Fruit fly (Drosophila melanogaster) whole organism, embryonic: ENCODE measurements around the gene Rtc1.

Experiments used
- Bteb2 ChIP-seq: fragments of 200-800 bp; sonication (Bioruptor generic); optimal IDR thresholded peaks from 2 replicates; lab custom pipeline; 2016; ENCODE audit warnings: missing biosample characterization, missing genetic modification characterization
- CG10147 ChIP-seq: fragments of 200-800 bp; sonication (Bioruptor generic); optimal IDR thresholded peaks from 2 replicates; lab custom pipeline; 2019; ENCODE audit warnings: missing biosample characterization, mild to moderate bottlenecking, missing genetic modification characterization, moderate library complexity
- CG10209 ChIP-seq: fragments of 200-800 bp; sonication (Bioruptor generic); optimal IDR thresholded peaks from 3 replicates; lab custom pipeline; 2017; ENCODE audit warnings: missing biosample characterization, mild to moderate bottlenecking, missing genetic modification characterization, missing genetic modification reagents
- CG12071 ChIP-seq: fragments of 200-800 bp; sonication (Bioruptor generic); optimal IDR thresholded peaks from 3 replicates; lab custom pipeline; 2018; ENCODE audit warnings: missing biosample characterization, mild to moderate bottlenecking, missing genetic modification characterization
- CG12744 ChIP-seq: fragments of 200-800 bp; sonication (Bioruptor generic); optimal IDR thresholded peaks from 2 replicates; lab custom pipeline; 2016; ENCODE audit warnings: missing biosample characterization, missing genetic modification characterization
- CG13424 ChIP-seq: fragments of 200-800 bp; sonication (Bioruptor generic); optimal IDR thresholded peaks from 2 replicates; lab custom pipeline; 2019; ENCODE audit warnings: missing biosample characterization, mild to moderate bottlenecking, missing genetic modification characterization, moderate library complexity
- CG13775 ChIP-seq: fragments of 200-800 bp; sonication (Bioruptor generic); optimal IDR thresholded peaks from 3 replicates; lab custom pipeline; 2017; ENCODE audit warnings: missing biosample characterization, mild to moderate bottlenecking, missing genetic modification characterization
- CG1529 ChIP-seq: fragments of 200-800 bp; sonication (Bioruptor generic); optimal IDR thresholded peaks from 3 replicates; lab custom pipeline; 2018; ENCODE audit warnings: missing biosample characterization, missing genetic modification characterization
- CG15479 ChIP-seq: fragments of 200-800 bp; sonication (Bioruptor generic); optimal IDR thresholded peaks from 3 replicates; lab custom pipeline; 2019; ENCODE audit warnings: missing biosample characterization, mild to moderate bottlenecking, missing genetic modification characterization, moderate library complexity
- CG2120 ChIP-seq: fragments of 200-800 bp; sonication (Bioruptor generic); optimal IDR thresholded peaks from 3 replicates; lab custom pipeline; 2016; ENCODE audit warnings: missing biosample characterization, missing genetic modification characterization
- CG2678 ChIP-seq: fragments of 200-800 bp; sonication (Bioruptor generic); optimal IDR thresholded peaks from 3 replicates; lab custom pipeline; 2019; ENCODE audit warnings: missing biosample characterization, mild to moderate bottlenecking, missing genetic modification characterization, moderate library complexity
- CG4328 ChIP-seq: fragments of 200-800 bp; sonication (Bioruptor generic); optimal IDR thresholded peaks from 3 replicates; lab custom pipeline; 2017; ENCODE audit warnings: missing biosample characterization, missing genetic modification reagents, missing genetic modification characterization
- CG4617 ChIP-seq: fragments of 200-800 bp; sonication (Bioruptor generic); optimal IDR thresholded peaks from 3 replicates; lab custom pipeline; 2016; ENCODE audit warnings: missing biosample characterization, missing genetic modification characterization, borderline replicate concordance
- Chrac-16 ChIP-seq: fragments of 200-800 bp; sonication (Bioruptor generic); optimal IDR thresholded peaks from 3 replicates; lab custom pipeline; 2016; ENCODE audit warnings: missing biosample characterization, missing genetic modification characterization
- CrebB ChIP-seq: fragments of 200-800 bp; sonication (Bioruptor generic); optimal IDR thresholded peaks from 3 replicates; lab custom pipeline; 2018; ENCODE audit warnings: missing biosample characterization, mild to moderate bottlenecking, missing genetic modification characterization
- Ets97D ChIP-seq: fragments of 200-800 bp; sonication (Bioruptor generic); optimal IDR thresholded peaks from 3 replicates; lab custom pipeline; 2016; ENCODE audit warnings: missing biosample characterization, missing genetic modification characterization
- Gug ChIP-seq: fragments of 200-800 bp; sonication (Bioruptor generic); IDR thresholded peaks from 4 replicates; pipeline ENCODE4 v1.3.6; 2022; ENCODE audit warnings: missing biosample characterization, missing genetic modification characterization
- H2.0 ChIP-seq: fragments of 200-800 bp; sonication (Bioruptor generic); IDR thresholded peaks from 2 replicates; pipeline ENCODE4 v1.3.6; 2022; ENCODE audit warnings: missing biosample characterization, missing genetic modification characterization
- Lhr ChIP-seq: fragments of 200-800 bp; sonication (Bioruptor generic); optimal IDR thresholded peaks from 3 replicates; lab custom pipeline; 2017; ENCODE audit warnings: mild to moderate bottlenecking, missing biosample characterization, missing genetic modification reagents, missing genetic modification characterization
- Myb ChIP-seq: fragments of 200-800 bp; sonication (Bioruptor generic); optimal IDR thresholded peaks from 2 replicates; lab custom pipeline; 2016; ENCODE audit warnings: missing biosample characterization, missing genetic modification characterization
- PHDP ChIP-seq: fragments of 200-800 bp; sonication (Bioruptor generic); optimal IDR thresholded peaks from 3 replicates; lab custom pipeline; 2018; ENCODE audit warnings: missing biosample characterization, mild to moderate bottlenecking, missing genetic modification characterization, moderate library complexity
- Six4 ChIP-seq: fragments of 200-800 bp; sonication (Bioruptor generic); optimal IDR thresholded peaks from 2 replicates; lab custom pipeline; 2016; ENCODE audit warnings: missing biosample characterization, missing genetic modification characterization
- Sox102F ChIP-seq: fragments of 200-800 bp; sonication (Bioruptor generic); optimal IDR thresholded peaks from 2 replicates; lab custom pipeline; 2018; ENCODE audit warnings: missing biosample characterization, mild to moderate bottlenecking, missing genetic modification characterization, moderate library complexity
- Ssrp ChIP-seq: fragments of 200-800 bp; sonication (Bioruptor generic); optimal IDR thresholded peaks from 2 replicates; lab custom pipeline; 2018; ENCODE audit warnings: missing biosample characterization, mild to moderate bottlenecking, missing genetic modification characterization, moderate library complexity
- Vsx1 ChIP-seq: fragments of 200-800 bp; sonication (Bioruptor generic); optimal IDR thresholded peaks from 2 replicates; lab custom pipeline; 2017; ENCODE audit warnings: missing biosample characterization, mild to moderate bottlenecking, missing genetic modification characterization, missing genetic modification reagents
- Xrp1 ChIP-seq: fragments of 200-800 bp; sonication (Bioruptor generic); IDR thresholded peaks from 2 replicates; pipeline ENCODE4 v1.3.6; 2022; ENCODE audit warnings: missing biosample characterization, missing genetic modification characterization
- YL-1 ChIP-seq: fragments of 200-800 bp; sonication (Bioruptor generic); optimal IDR thresholded peaks from 3 replicates; lab custom pipeline; 2017; ENCODE audit warnings: missing biosample characterization, mild to moderate bottlenecking, missing genetic modification characterization
- amos ChIP-seq: fragments of 200-800 bp; sonication (Bioruptor generic); IDR thresholded peaks from 2 replicates; pipeline ENCODE4 v1.3.6; 2022; ENCODE audit warnings: missing biosample characterization, missing genetic modification characterization; ENCODE audit not compliant: partially characterized antibody
- aop ChIP-seq: fragments of 200-800 bp; sonication (Bioruptor generic); IDR thresholded peaks from 2 replicates; pipeline ENCODE4 v1.3.6; 2022; ENCODE audit warnings: missing biosample characterization, missing genetic modification characterization
- ci ChIP-seq: fragments of 200-800 bp; sonication (Bioruptor generic); IDR thresholded peaks from 3 replicates; pipeline ENCODE4 v1.3.6; 2022; ENCODE audit warnings: missing biosample characterization, missing genetic modification characterization
- crc ChIP-seq: fragments of 200-800 bp; sonication (Bioruptor generic); optimal IDR thresholded peaks from 2 replicates; lab custom pipeline; 2016; ENCODE audit warnings: missing biosample characterization, missing genetic modification characterization
- crp ChIP-seq, 2 experiments: fragments of 200-800 bp; sonication (Bioruptor generic); optimal IDR thresholded peaks; 2 replicates in 1 of 2; 3 replicates in 1 of 2; lab custom pipeline; 2017; ENCODE audit warnings: missing biosample characterization in 2 of 2, missing genetic modification characterization in 2 of 2, mild to moderate bottlenecking in 1 of 2, moderate library complexity in 1 of 2
- cwo ChIP-seq: fragments of 200-800 bp; sonication (Bioruptor generic); optimal IDR thresholded peaks from 3 replicates; lab custom pipeline; 2017; ENCODE audit warnings: missing biosample characterization, missing genetic modification characterization, mild to moderate bottlenecking, moderate library complexity, missing genetic modification reagents
- danr ChIP-seq: fragments of 200-800 bp; sonication (Bioruptor generic); IDR thresholded peaks from 2 replicates; pipeline ENCODE4 v1.3.6; 2022; ENCODE audit warnings: missing biosample characterization, missing genetic modification characterization
- dm ChIP-seq: fragments of 200-800 bp; sonication (Bioruptor generic); optimal IDR thresholded peaks from 3 replicates; lab custom pipeline; 2016; ENCODE audit warnings: missing biosample characterization, missing genetic modification characterization
- dpn ChIP-seq, 2 experiments: fragments of 200-800 bp; sonication (Bioruptor generic); optimal IDR thresholded peaks; 3 replicates each; lab custom pipeline; 2016; ENCODE audit warnings: missing biosample characterization in 2 of 2, missing genetic modification characterization in 2 of 2
- gem ChIP-seq: fragments of 200-800 bp; sonication (Bioruptor generic); optimal IDR thresholded peaks from 2 replicates; lab custom pipeline; 2019; ENCODE audit warnings: missing biosample characterization, mild to moderate bottlenecking, missing genetic modification characterization, moderate library complexity
- lola ChIP-seq, 3 experiments: fragments of >200 bp in 2 of 3; fragments of 200-800 bp in 1 of 3; sonication (Bioruptor generic) in 1 of 3; optimal IDR thresholded peaks; 2 replicates each; lab custom pipeline; 2017 to 2019; ENCODE audit warnings: missing biosample characterization in 3 of 3, missing genetic modification characterization in 3 of 3, mild to moderate bottlenecking in 1 of 3, moderate library complexity in 1 of 3
- nom ChIP-seq: fragments of 200-800 bp; sonication (Bioruptor generic); optimal IDR thresholded peaks from 2 replicates; lab custom pipeline; 2017; ENCODE audit warnings: missing biosample characterization, missing genetic modification characterization, mild to moderate bottlenecking, moderate library complexity, missing genetic modification reagents
- odd ChIP-seq: fragments of 200-800 bp; sonication (Bioruptor generic); optimal IDR thresholded peaks from 2 replicates; lab custom pipeline; 2017; ENCODE audit warnings: missing biosample characterization, mild to moderate bottlenecking, missing genetic modification characterization
- pita ChIP-seq: fragments of 200-800 bp; sonication (Bioruptor generic); optimal IDR thresholded peaks from 2 replicates; lab custom pipeline; 2017; ENCODE audit warnings: missing biosample characterization, mild to moderate bottlenecking, missing genetic modification characterization
- sens-2 ChIP-seq: fragments of 200-800 bp; sonication (Bioruptor generic); IDR thresholded peaks from 2 replicates; pipeline ENCODE4 v1.3.6; 2022; ENCODE audit warnings: missing biosample characterization, missing genetic modification characterization
- seq ChIP-seq: fragments of 200-800 bp; sonication (Bioruptor generic); IDR thresholded peaks from 2 replicates; pipeline ENCODE4 v1.3.6; 2022; ENCODE audit warnings: missing biosample characterization, missing genetic modification characterization
- so ChIP-seq: fragments of 200-800 bp; sonication (Bioruptor generic); IDR thresholded peaks from 3 replicates; pipeline ENCODE4 v1.3.6; 2022; ENCODE audit warnings: missing biosample characterization, missing genetic modification characterization
- toy ChIP-seq: fragments of 200-800 bp; sonication (Bioruptor generic); IDR thresholded peaks from 2 replicates; pipeline ENCODE4 v1.3.6; 2022; ENCODE audit warnings: missing biosample characterization, missing genetic modification characterization
- trem ChIP-seq: fragments of 200-800 bp; optimal IDR thresholded peaks from 3 replicates; lab custom pipeline; 2019; ENCODE audit warnings: missing biosample characterization, mild to moderate bottlenecking, missing genetic modification characterization, moderate library complexity
- vvl ChIP-seq: fragments of 200-800 bp; sonication (Bioruptor generic); IDR thresholded peaks from 2 replicates; pipeline ENCODE4 v1.3.6; 2022; ENCODE audit warnings: missing biosample characterization, missing genetic modification characterization

Rtc1 gene

dm6 chrX:13783958-13784907, 27.3 kb downstream of the Rtc1 start (continued):
- no peak for TF ChIP-seq dm
- TF ChIP-seq CG10209: peak; percentile 42
- TF ChIP-seq CG4617 (GFP tag; lab: Kevin White, UChicago): no peak
- TF ChIP-seq CG1529 (GFP tag; lab: Kevin White, UChicago): peak; percentile 35
- TF ChIP-seq Chrac-16 (GFP tag; lab: Kevin White, UChicago): peak; percentile 32
- peak; percentile 16 for TF ChIP-seq nom (GFP tag; lab: Kevin White, UChicago)
- TF ChIP-seq seq (GFP tag; lab: Robert Waterston, UW): 0 out of 2 replicates have a peak, but pooled peaks have one; percentile 28
- peak; percentile 1 for TF ChIP-seq Myb (GFP tag; lab: Kevin White, UChicago)
- peak; percentile 86 for TF ChIP-seq Vsx1 (GFP tag; lab: Kevin White, UChicago)
- 0 out of 2 replicates have a peak, but pooled peaks have one; percentile 16 for TF ChIP-seq H2.0 (GFP tag; lab: Robert Waterston, UW)
- TF ChIP-seq PHDP (tag; lab: Kevin White, UChicago): peak; percentile 66
- no peak for TF ChIP-seq YL-1 (GFP tag; lab: Kevin White, UChicago)
- TF ChIP-seq Ets97D (GFP tag; lab: Kevin White, UChicago): no peak
- TF ChIP-seq CG10147 (GFP tag; lab: Kevin White, UChicago): no peak
- TF ChIP-seq Ssrp (tag; lab: Kevin White, UChicago): peak; percentile 70
- peak; percentile 16 for TF ChIP-seq CG13775 (GFP tag; lab: Kevin White, UChicago)
- TF ChIP-seq CG12744 (GFP tag; lab: Kevin White, UChicago): no peak
- no peak for TF ChIP-seq CG4328
- peak; percentile 49 for TF ChIP-seq odd
- no peak for TF ChIP-seq pita
- peak in 1 of 3 experiments; percentile 56 for TF ChIP-seq lola (GFP tag; optimal IDR thresholded peaks at IDR 0.05; lab: Kevin White, UChicago)
- no peak for TF ChIP-seq aop (GFP tag; lab: Robert Waterston, UW)
- TF ChIP-seq sens-2 (GFP tag; lab: Robert Waterston, UW): 0 out of 2 replicates have a peak, but pooled peaks have one; percentile 20
- TF ChIP-seq so (GFP tag; lab: Robert Waterston, UW): peak; percentile 38; the same call in 1 of the 3 replicates
- peak; percentile 44 to 55 for TF ChIP-seq dpn (GFP tag; optimal IDR thresholded peaks at IDR 0.05; lab: Kevin White, UChicago)
- peak; percentile 41 for TF ChIP-seq Bteb2 (GFP tag; lab: Kevin White, UChicago)
- peak; percentile 36; the same call in 1 of the 3 replicates for TF ChIP-seq ci
- peak; percentile 0 for TF ChIP-seq cwo (GFP tag; lab: Kevin White, UChicago)
- TF ChIP-seq Six4: peak; percentile 21
- TF ChIP-seq vvl (GFP tag; lab: Robert Waterston, UW): peak; percentile 73
- peak; percentile 21 for TF ChIP-seq Lhr (GFP tag; lab: Kevin White, UChicago)
- peak; percentile 59 for TF ChIP-seq CG13424 (tag; lab: Kevin White, UChicago)
- TF ChIP-seq CG15479: no peak
- no peak for TF ChIP-seq CrebB (tag; lab: Kevin White, UChicago)
- no peak for TF ChIP-seq CG12071
- no peak for TF ChIP-seq toy (GFP tag; lab: Robert Waterston, UW)
- TF ChIP-seq trem (tag; lab: Kevin White, UChicago): peak; percentile 25
- peak; percentile 44 for TF ChIP-seq CG2120 (GFP tag; lab: Kevin White, UChicago)
- TF ChIP-seq gem (tag; lab: Kevin White, UChicago): peak; percentile 78
- TF ChIP-seq danr (GFP tag; lab: Robert Waterston, UW): 0 out of 2 replicates have a peak, but pooled peaks have one; percentile 19
- TF ChIP-seq CG2678 (tag; lab: Kevin White, UChicago): peak; percentile 69
- no peak for TF ChIP-seq amos (GFP tag; lab: Robert Waterston, UW)
- peak; percentile 76 for TF ChIP-seq Sox102F (GFP tag; lab: Kevin White, UChicago)
- TF ChIP-seq crc: no peak
- no peak for TF ChIP-seq Gug (GFP tag; lab: Robert Waterston, UW)
- TF ChIP-seq crp (GFP tag; optimal IDR thresholded peaks at IDR 0.05; lab: Kevin White, UChicago): no peak
- peak; percentile 56 for TF ChIP-seq Xrp1 (GFP tag; lab: Robert Waterston, UW)
